Worm (Caenorhabditis elegans) whole organism, L3 larva: ENCODE measurements around the gene clr-1.

Experiments
- daf-12 ChIP-seq: fragments of 150-350 bp; optimal IDR thresholded peaks from 2 replicates; lab custom pipeline; 2014; ENCODE audit warnings: missing biosample characterization, missing genetic modification reagents, missing genetic modification characterization
- fkh-2 ChIP-seq: fragments of 150-350 bp; optimal IDR thresholded peaks from 2 replicates; lab custom pipeline; 2014; ENCODE audit warnings: missing biosample characterization, missing genetic modification reagents, missing genetic modification characterization
- snpc-4 ChIP-seq: fragments of 150-350 bp; optimal IDR thresholded peaks from 2 replicates; lab custom pipeline; 2014; ENCODE audit warnings: missing biosample characterization, missing genetic modification characterization
- ztf-11 ChIP-seq: fragments of 150-350 bp; optimal IDR thresholded peaks from 2 replicates; lab custom pipeline; 2014; ENCODE audit warnings: missing biosample characterization, missing genetic modification characterization
- ztf-4 ChIP-seq: fragments of 150-350 bp; optimal IDR thresholded peaks from 2 replicates; lab custom pipeline; 2014; ENCODE audit warnings: missing biosample characterization, missing genetic modification characterization

DNA sequence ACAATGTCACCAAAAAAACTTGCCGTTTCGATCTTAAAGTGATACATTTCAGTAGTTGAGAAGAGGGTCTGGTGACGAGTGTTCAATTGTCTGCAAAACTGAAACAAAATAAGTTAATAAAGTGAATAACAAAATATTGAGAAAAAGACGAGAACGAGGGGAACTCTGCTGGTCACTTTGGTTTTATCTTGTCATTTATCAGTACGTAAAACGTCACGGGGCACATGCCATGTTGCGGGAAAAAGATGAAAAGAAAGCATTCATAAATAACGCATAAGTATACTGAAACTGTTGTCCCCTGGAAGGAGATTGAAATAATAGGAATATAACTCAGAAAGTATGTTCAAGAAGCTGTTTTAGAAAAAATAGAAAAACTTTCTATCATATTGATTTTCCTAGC lies 48.7 kb downstream of the clr-1 start, which contains the start of gene sahd-1:
- TF ChIP-seq ztf-4 (tag; lab: Kevin White, UChicago) = no peak
- no peak for TF ChIP-seq snpc-4 (tag; lab: Kevin White, UChicago)
- no peak for TF ChIP-seq ztf-11 (tag; lab: Kevin White, UChicago)
- TF ChIP-seq fkh-2 = no peak
- no peak for TF ChIP-seq daf-12
